Worm (Caenorhabditis elegans) whole organism, late embryonic: Measurements from ENCODE around the gene lec-3.
A peak's percentile ranks its signal among the peaks of the same experiment; 100 is the strongest.

Source experiments
- C08G9.2 ChIP-seq: sonication (generic microtip); optimal IDR thresholded peaks from 2 replicates; lab custom pipeline; 2016; ENCODE audit warnings: mild to moderate bottlenecking, missing genetic modification characterization, moderate library complexity, missing compliant biosample characterization
- K02D7.2 ChIP-seq: sonication (generic microtip); optimal IDR thresholded peaks from 2 replicates; lab custom pipeline; 2017; ENCODE audit warnings: mild to moderate bottlenecking, missing genetic modification characterization, missing compliant biosample characterization
- T23F11.4 ChIP-seq: fragments of 200-800 bp; sonication (Bioruptor generic); optimal IDR thresholded peaks from 2 replicates; lab custom pipeline; 2018; ENCODE audit warnings: mild to moderate bottlenecking, missing genetic modification characterization, missing compliant biosample characterization
- ceh-14 ChIP-seq: sonication (generic microtip); optimal IDR thresholded peaks from 2 replicates; lab custom pipeline; 2016; ENCODE audit warnings: missing genotype, missing genetic modification characterization, missing compliant biosample characterization
- ceh-22 ChIP-seq: sonication (generic microtip); optimal IDR thresholded peaks from 2 replicates; lab custom pipeline; 2017; ENCODE audit warnings: missing biosample characterization, missing genetic modification characterization
- ceh-24 ChIP-seq: sonication (generic microtip); optimal IDR thresholded peaks from 2 replicates; lab custom pipeline; 2016; ENCODE audit warnings: mild to moderate bottlenecking, missing genetic modification characterization, missing compliant biosample characterization
- ceh-30 ChIP-seq: fragments of 150-350 bp; optimal IDR thresholded peaks from 2 replicates; lab custom pipeline; 2014; ENCODE audit warnings: missing biosample characterization, missing genetic modification characterization
- ceh-31 ChIP-seq: sonication (generic microtip); optimal IDR thresholded peaks from 2 replicates; lab custom pipeline; 2016; ENCODE audit warnings: missing genetic modification characterization, missing compliant biosample characterization
- ceh-45 ChIP-seq: fragments of 200-800 bp; sonication (Bioruptor generic); IDR thresholded peaks from 2 replicates; pipeline ENCODE4 v1.3.6; 2022; ENCODE audit warnings: missing genetic modification reagents, missing genetic modification characterization, missing compliant biosample characterization
- ceh-9 ChIP-seq: sonication (generic microtip); optimal IDR thresholded peaks from 2 replicates; lab custom pipeline; 2016; ENCODE audit warnings: mild to moderate bottlenecking, missing genetic modification characterization, inconsistent platforms, missing compliant biosample characterization
- dmd-4 ChIP-seq: sonication (generic microtip); optimal IDR thresholded peaks from 2 replicates; lab custom pipeline; 2016; ENCODE audit warnings: borderline replicate concordance, missing genetic modification characterization, missing compliant biosample characterization
- dve-1 ChIP-seq: sonication (generic microtip); optimal IDR thresholded peaks from 2 replicates; lab custom pipeline; 2017; ENCODE audit warnings: antibody characterized with exemption, mild to moderate bottlenecking, missing genetic modification characterization, missing compliant biosample characterization
- ets-4 ChIP-seq: sonication (generic microtip); optimal IDR thresholded peaks from 2 replicates; lab custom pipeline; 2016; ENCODE audit warnings: missing genetic modification characterization, missing compliant biosample characterization
- eyg-1 ChIP-seq: sonication (generic microtip); optimal IDR thresholded peaks from 2 replicates; lab custom pipeline; 2016; ENCODE audit warnings: missing genotype, missing genetic modification characterization, missing compliant biosample characterization
- fkh-10 ChIP-seq: fragments of 150-350 bp; optimal IDR thresholded peaks from 2 replicates; lab custom pipeline; 2014; ENCODE audit warnings: missing biosample characterization, missing genetic modification reagents, missing genetic modification characterization
- fkh-6 ChIP-seq: sonication (generic microtip); optimal IDR thresholded peaks from 2 replicates; lab custom pipeline; 2016; ENCODE audit warnings: missing genetic modification characterization, missing compliant biosample characterization
- lim-6 ChIP-seq: sonication (generic microtip); optimal IDR thresholded peaks from 2 replicates; lab custom pipeline; 2016; ENCODE audit warnings: missing genetic modification characterization, missing compliant biosample characterization
- lin-11 ChIP-seq: fragments of 200-800 bp; sonication (Bioruptor generic); optimal IDR thresholded peaks from 2 replicates; lab custom pipeline; 2018; ENCODE audit warnings: mild to moderate bottlenecking, missing genetic modification characterization, missing compliant biosample characterization
- mec-3 ChIP-seq: sonication (generic microtip); optimal IDR thresholded peaks from 2 replicates; lab custom pipeline; 2016; ENCODE audit warnings: borderline replicate concordance, missing genetic modification characterization, missing compliant biosample characterization
- nfya-1 ChIP-seq: sonication (generic microtip); optimal IDR thresholded peaks from 2 replicates; lab custom pipeline; 2017; ENCODE audit warnings: missing genetic modification characterization, mild to moderate bottlenecking, missing compliant biosample characterization, antibody characterized with exemption, moderate library complexity
- npax-4 ChIP-seq: sonication (generic microtip); optimal IDR thresholded peaks from 2 replicates; lab custom pipeline; 2016; ENCODE audit warnings: missing genetic modification characterization, missing compliant biosample characterization
- pag-3 ChIP-seq: sonication (generic microtip); optimal IDR thresholded peaks from 2 replicates; lab custom pipeline; 2016; ENCODE audit warnings: missing compliant biosample characterization, missing genetic modification characterization, borderline replicate concordance
- pqm-1 ChIP-seq: sonication (generic microtip); optimal IDR thresholded peaks from 2 replicates; lab custom pipeline; 2016; ENCODE audit warnings: missing genetic modification characterization, missing compliant biosample characterization
- pros-1 ChIP-seq: fragments of 150-350 bp; optimal IDR thresholded peaks from 2 replicates; lab custom pipeline; 2014; ENCODE audit warnings: missing biosample characterization, missing genetic modification reagents, missing genetic modification characterization
- ref-2 ChIP-seq: sonication (generic microtip); optimal IDR thresholded peaks from 2 replicates; lab custom pipeline; 2016; ENCODE audit warnings: missing genetic modification characterization, missing compliant biosample characterization
- sdc-2 ChIP-seq: sonication (generic microtip); optimal IDR thresholded peaks from 2 replicates; lab custom pipeline; 2016; ENCODE audit warnings: missing genotype, missing genetic modification characterization, missing compliant biosample characterization
- syd-9 ChIP-seq: sonication (generic microtip); optimal IDR thresholded peaks from 2 replicates; lab custom pipeline; 2016; ENCODE audit warnings: mild to moderate bottlenecking, missing genetic modification characterization, moderate library complexity, missing compliant biosample characterization
- tbx-7 ChIP-seq: sonication (generic microtip); optimal IDR thresholded peaks from 2 replicates; lab custom pipeline; 2016; ENCODE audit warnings: missing genotype, missing genetic modification characterization, missing compliant biosample characterization
- ttx-3 ChIP-seq: sonication (generic microtip); optimal IDR thresholded peaks from 2 replicates; lab custom pipeline; 2016; ENCODE audit warnings: missing genetic modification reagents, missing genetic modification characterization, missing compliant biosample characterization
- unc-42 ChIP-seq: sonication (generic microtip); optimal IDR thresholded peaks from 2 replicates; lab custom pipeline; 2016; ENCODE audit warnings: missing genotype, missing genetic modification characterization, missing compliant biosample characterization
- unc-86 ChIP-seq: sonication (generic microtip); optimal IDR thresholded peaks from 2 replicates; lab custom pipeline; 2016; ENCODE audit warnings: missing genetic modification characterization, missing compliant biosample characterization

lec-3 gene

DNA sequence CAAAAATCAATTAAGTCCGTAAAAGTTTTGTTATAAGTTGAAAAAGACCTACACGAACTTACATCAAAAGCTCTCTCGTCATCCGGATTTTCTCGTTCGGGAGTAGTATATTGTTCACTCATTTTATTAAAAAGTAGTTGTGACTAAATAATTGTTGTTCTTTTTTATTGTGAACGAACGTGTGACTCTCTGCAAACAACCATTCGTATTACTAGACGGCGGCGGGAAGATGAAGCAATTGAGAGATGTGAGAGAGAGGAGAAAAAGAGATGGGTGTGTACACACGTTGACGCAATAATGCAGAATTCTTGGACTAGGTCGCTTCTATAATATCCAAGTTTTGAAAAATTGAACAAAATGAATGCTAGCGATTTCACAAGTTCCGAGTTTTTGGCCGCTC lies 54.0 kb downstream of the lec-3 start, which contains the start of the genes F52H3.11 and bath-38:
Gene F52H3.11 (minus strand): TSS at position 203 of the 400 bp plus-strand sequence.
Gene bath-38 (minus strand): TSS at position 310 of the 400 bp plus-strand sequence.
- TF ChIP-seq dmd-4 (tag; lab: Kevin White, UChicago), result no peak
- TF ChIP-seq pqm-1 (tag; lab: Kevin White, UChicago), result no peak
- TF ChIP-seq nfya-1 (tag; lab: Kevin White, UChicago), result peak; percentile 15
- TF ChIP-seq ref-2 (tag; lab: Kevin White, UChicago), result no peak
- TF ChIP-seq lin-11, result no peak
- TF ChIP-seq T23F11.4 (GFP tag; lab: Kevin White, UChicago), result no peak
- no peak for TF ChIP-seq K02D7.2 (tag; lab: Kevin White, UChicago)
- TF ChIP-seq ceh-31 (tag; lab: Kevin White, UChicago), result peak; percentile 42
- TF ChIP-seq sdc-2 (tag; lab: Kevin White, UChicago), result no peak
- TF ChIP-seq unc-42 (tag; lab: Kevin White, UChicago), result peak; percentile 13
- TF ChIP-seq fkh-10, result no peak
- TF ChIP-seq ceh-24 (tag; lab: Kevin White, UChicago), result no peak
- TF ChIP-seq ceh-9 (tag; lab: Kevin White, UChicago), result no peak
- no peak for TF ChIP-seq fkh-6 (tag; lab: Kevin White, UChicago)
- TF ChIP-seq ceh-14, result no peak
- TF ChIP-seq tbx-7 (tag; lab: Kevin White, UChicago), result no peak
- TF ChIP-seq unc-86 (tag; lab: Kevin White, UChicago), result no peak
- no peak for TF ChIP-seq pros-1

DNA sequence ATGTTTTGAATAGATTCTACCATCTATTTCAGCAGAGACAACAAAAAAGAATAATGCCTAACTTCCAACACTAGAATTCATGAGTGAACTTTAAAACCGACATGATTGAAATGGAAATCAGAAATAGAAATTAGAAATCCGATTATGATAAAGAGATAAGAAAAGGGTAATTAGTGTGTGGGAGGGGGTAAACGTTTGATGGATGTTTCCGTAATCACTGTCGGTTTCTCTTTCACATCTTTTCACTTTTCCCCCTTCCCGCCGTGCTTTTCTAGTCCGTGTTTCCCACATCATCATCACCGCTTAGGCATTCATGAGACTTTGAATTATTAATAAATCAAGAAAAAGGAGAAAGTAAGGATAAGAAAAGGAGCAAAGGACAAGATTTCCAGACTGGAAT lies 54.8 kb downstream of the lec-3 start:
- TF ChIP-seq ceh-30 (no peak), ceh-22 (no peak), ceh-45 (GFP tag; lab: Robert Waterston, UW) (no peak), ets-4 (tag; lab: Kevin White, UChicago) (no peak), unc-86 (tag; lab: Kevin White, UChicago) (no peak), mec-3 (tag; lab: Kevin White, UChicago) (no peak), dve-1 (tag; lab: Kevin White, UChicago) (no peak), T23F11.4 (GFP tag; lab: Kevin White, UChicago) (no peak), ceh-14 (no peak), lim-6 (no peak), eyg-1 (tag; lab: Kevin White, UChicago) (no peak)
- TF ChIP-seq, all 69 proteins: peak for 0

DNA sequence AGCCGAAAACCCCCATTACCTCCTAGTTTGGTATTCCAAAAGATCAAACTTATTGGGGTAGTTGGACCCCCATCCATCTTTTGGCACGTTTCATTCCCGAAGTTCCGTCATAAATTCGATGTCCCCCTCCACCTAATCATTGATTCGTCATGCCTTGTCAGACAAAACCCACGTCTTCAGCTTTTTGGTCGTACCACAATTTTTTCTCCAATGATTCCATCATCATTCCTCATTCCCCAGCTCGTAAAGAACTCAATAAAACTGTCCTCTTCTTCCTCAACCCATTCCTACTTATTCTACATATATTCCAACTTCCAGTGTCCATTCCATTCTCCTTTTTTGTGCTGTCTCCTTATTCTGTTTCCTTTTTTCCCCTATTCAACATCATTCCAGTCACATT lies 57.7 kb downstream of the lec-3 start, which contains the start of gene flp-4:
Gene flp-4 (plus strand): TSS at position 301 of the 400 bp plus-strand sequence.
- TF ChIP-seq npax-4, result no peak
- TF ChIP-seq ttx-3 (tag; lab: Kevin White, UChicago), result no peak
- TF ChIP-seq syd-9 (tag; lab: Kevin White, UChicago), result no peak
- no peak for TF ChIP-seq pag-3
- no peak for TF ChIP-seq C08G9.2 (tag; lab: Kevin White, UChicago)
- TF ChIP-seq ets-4 (tag; lab: Kevin White, UChicago), result no peak
